Fruit fly (Drosophila melanogaster) whole organism, embryonic: ENCODE data around the gene CG10165.
A peak's percentile ranks its signal among the peaks of the same experiment; 100 is the strongest.

Source experiments
- Abd-B ChIP-seq: fragments of 200-800 bp; sonication (Bioruptor generic); optimal IDR thresholded peaks from 2 replicates; lab custom pipeline; 2018; ENCODE audit warnings: missing biosample characterization, mild to moderate bottlenecking, missing genetic modification characterization, moderate library complexity
- Ada2b ChIP-seq: fragments of 200-800 bp; sonication (Bioruptor generic); IDR thresholded peaks from 2 replicates; pipeline ENCODE4 v1.3.6; 2022; ENCODE audit warnings: missing biosample characterization, missing genetic modification characterization
- CG10462 ChIP-seq: fragments of 200-800 bp; sonication (Bioruptor generic); optimal IDR thresholded peaks from 2 replicates; lab custom pipeline; 2016; ENCODE audit warnings: missing biosample characterization, missing genetic modification characterization
- CG11085 ChIP-seq: fragments of 200-800 bp; sonication (Bioruptor generic); IDR thresholded peaks from 2 replicates; pipeline ENCODE4 v1.3.6; 2022; ENCODE audit warnings: missing biosample characterization, missing genetic modification characterization
- CG12391 ChIP-seq: fragments of 200-800 bp; sonication (Bioruptor generic); optimal IDR thresholded peaks from 3 replicates; lab custom pipeline; 2018; ENCODE audit warnings: missing biosample characterization, mild to moderate bottlenecking, missing genetic modification characterization, moderate library complexity
- CG14441 ChIP-seq: fragments of 200-800 bp; sonication (Bioruptor generic); IDR thresholded peaks from 2 replicates; pipeline ENCODE4 v1.3.6; 2022; ENCODE audit warnings: missing biosample characterization, missing genetic modification characterization
- CG14710 ChIP-seq: fragments of 200-800 bp; sonication (Bioruptor generic); optimal IDR thresholded peaks from 3 replicates; lab custom pipeline; 2019; ENCODE audit warnings: missing biosample characterization, mild to moderate bottlenecking, missing genetic modification characterization, moderate library complexity
- CG1529 ChIP-seq: fragments of 200-800 bp; sonication (Bioruptor generic); optimal IDR thresholded peaks from 3 replicates; lab custom pipeline; 2018; ENCODE audit warnings: missing biosample characterization, missing genetic modification characterization
- CG1602 ChIP-seq: fragments of 200-800 bp; sonication (Bioruptor generic); optimal IDR thresholded peaks from 3 replicates; lab custom pipeline; 2016; ENCODE audit warnings: missing biosample characterization, missing genetic modification characterization
- CG17361 ChIP-seq: fragments of 200-800 bp; sonication (Bioruptor generic); IDR thresholded peaks from 3 replicates; pipeline ENCODE4 v1.3.6; 2022; ENCODE audit warnings: missing biosample characterization, missing genetic modification characterization
- CG2678 ChIP-seq: fragments of 200-800 bp; sonication (Bioruptor generic); optimal IDR thresholded peaks from 3 replicates; lab custom pipeline; 2019; ENCODE audit warnings: missing biosample characterization, mild to moderate bottlenecking, missing genetic modification characterization, moderate library complexity
- CG31224 ChIP-seq: fragments of 200-800 bp; sonication (Bioruptor generic); IDR thresholded peaks from 2 replicates; pipeline ENCODE4 v1.3.6; 2022; ENCODE audit warnings: missing biosample characterization, missing genetic modification characterization
- CG33557 ChIP-seq: fragments of 200-800 bp; sonication (Bioruptor generic); optimal IDR thresholded peaks from 2 replicates; lab custom pipeline; 2019; ENCODE audit warnings: missing biosample characterization, mild to moderate bottlenecking, missing genetic modification characterization, moderate library complexity
- CG3407 ChIP-seq: fragments of 200-800 bp; sonication (Bioruptor generic); optimal IDR thresholded peaks from 2 replicates; lab custom pipeline; 2018; ENCODE audit warnings: missing biosample characterization, mild to moderate bottlenecking, missing genetic modification characterization
- CG5245 ChIP-seq: fragments of 200-800 bp; sonication (Bioruptor generic); optimal IDR thresholded peaks from 3 replicates; lab custom pipeline; 2016; ENCODE audit warnings: missing biosample characterization, missing genetic modification characterization
- CG6654 ChIP-seq: fragments of 200-800 bp; sonication (Bioruptor generic); optimal IDR thresholded peaks from 2 replicates; lab custom pipeline; 2017; ENCODE audit warnings: missing biosample characterization, mild to moderate bottlenecking, missing genetic modification characterization
- CG7928 ChIP-seq: fragments of 200-800 bp; sonication (Bioruptor generic); optimal IDR thresholded peaks from 2 replicates; lab custom pipeline; 2017; ENCODE audit warnings: missing biosample characterization, mild to moderate bottlenecking, missing genetic modification characterization
- CG8089 ChIP-seq: fragments of 200-800 bp; sonication (Bioruptor generic); optimal IDR thresholded peaks from 3 replicates; lab custom pipeline; 2016; ENCODE audit warnings: missing biosample characterization, missing genetic modification characterization
- CG9727 ChIP-seq: fragments of 200-800 bp; sonication (Bioruptor generic); optimal IDR thresholded peaks from 3 replicates; lab custom pipeline; 2017; ENCODE audit warnings: missing biosample characterization, mild to moderate bottlenecking, missing genetic modification characterization
- CG9876 ChIP-seq: fragments of 200-800 bp; sonication (Bioruptor generic); optimal IDR thresholded peaks from 2 replicates; lab custom pipeline; 2016; ENCODE audit warnings: missing biosample characterization, missing genetic modification characterization
- CoRest ChIP-seq: fragments of 200-800 bp; sonication (Bioruptor generic); optimal IDR thresholded peaks from 3 replicates; lab custom pipeline; 2018; ENCODE audit warnings: missing biosample characterization, mild to moderate bottlenecking, missing genetic modification characterization, moderate library complexity
- Deaf1 ChIP-seq: fragments of 200-800 bp; optimal IDR thresholded peaks from 3 replicates; lab custom pipeline; 2019; ENCODE audit warnings: missing biosample characterization, mild to moderate bottlenecking, missing genetic modification characterization, moderate library complexity
- Dll ChIP-seq: fragments of 200-800 bp; sonication (Bioruptor generic); IDR thresholded peaks from 4 replicates; pipeline ENCODE4 v1.3.6; 2022; ENCODE audit warnings: missing biosample characterization, missing genetic modification characterization; ENCODE audit not compliant: partially characterized antibody
- Doc3 ChIP-seq: fragments of 200-800 bp; sonication (Bioruptor generic); IDR thresholded peaks from 3 replicates; pipeline ENCODE4 v1.3.6; 2022; ENCODE audit warnings: missing biosample characterization, missing genetic modification characterization; ENCODE audit not compliant: partially characterized antibody
- Drgx ChIP-seq: fragments of 200-800 bp; sonication (Bioruptor generic); IDR thresholded peaks from 2 replicates; pipeline ENCODE4 v1.3.6; 2022; ENCODE audit warnings: missing biosample characterization, missing genetic modification characterization
- Ets97D ChIP-seq: fragments of 200-800 bp; sonication (Bioruptor generic); optimal IDR thresholded peaks from 3 replicates; lab custom pipeline; 2016; ENCODE audit warnings: missing biosample characterization, missing genetic modification characterization
- Gug ChIP-seq: fragments of 200-800 bp; sonication (Bioruptor generic); IDR thresholded peaks from 4 replicates; pipeline ENCODE4 v1.3.6; 2022; ENCODE audit warnings: missing biosample characterization, missing genetic modification characterization
- Hsf ChIP-seq: fragments of 200-800 bp; sonication (Bioruptor generic); optimal IDR thresholded peaks from 3 replicates; lab custom pipeline; 2016; ENCODE audit warnings: missing biosample characterization, missing genetic modification characterization
- Neu2 ChIP-seq: fragments of 200-800 bp; sonication (Bioruptor generic); optimal IDR thresholded peaks from 3 replicates; lab custom pipeline; 2016; ENCODE audit warnings: missing biosample characterization, missing genetic modification characterization, borderline replicate concordance
- Nf-YA ChIP-seq: fragments of 200-800 bp; sonication (Bioruptor generic); IDR thresholded peaks from 2 replicates; pipeline ENCODE4 v1.3.6; 2022; ENCODE audit warnings: missing biosample characterization, missing genetic modification characterization
- Opbp ChIP-seq: fragments of 200-800 bp; sonication (Bioruptor generic); IDR thresholded peaks from 3 replicates; pipeline ENCODE4 v1.3.6; 2022; ENCODE audit warnings: missing biosample characterization, missing genetic modification characterization; ENCODE audit not compliant: partially characterized antibody
- abd-A ChIP-seq: fragments of 200-800 bp; sonication (Bioruptor generic); optimal IDR thresholded peaks from 3 replicates; lab custom pipeline; 2019; ENCODE audit warnings: missing biosample characterization, mild to moderate bottlenecking, missing genetic modification characterization, moderate library complexity
- cato ChIP-seq: fragments of 200-800 bp; sonication (Bioruptor generic); optimal IDR thresholded peaks from 2 replicates; lab custom pipeline; 2016; ENCODE audit warnings: missing biosample characterization, missing genetic modification characterization, borderline replicate concordance
- chif ChIP-seq, 2 experiments: fragments of 200-800 bp; sonication (Bioruptor generic); optimal IDR thresholded peaks; 3 replicates each; lab custom pipeline; 2016; ENCODE audit warnings: missing biosample characterization in 2 of 2, missing genetic modification characterization in 2 of 2
- fd64A ChIP-seq: fragments of 200-800 bp; sonication (Bioruptor generic); optimal IDR thresholded peaks from 3 replicates; lab custom pipeline; 2018; ENCODE audit warnings: missing biosample characterization, mild to moderate bottlenecking, missing genetic modification characterization
- gfzf ChIP-seq: fragments of 200-800 bp; sonication (Bioruptor generic); optimal IDR thresholded peaks from 2 replicates; lab custom pipeline; 2016; ENCODE audit warnings: missing biosample characterization, mild to moderate bottlenecking, missing genetic modification characterization, moderate library complexity
- hbn ChIP-seq: fragments of 200-800 bp; sonication (Bioruptor generic); IDR thresholded peaks from 2 replicates; pipeline ENCODE4 v1.3.6; 2022; ENCODE audit warnings: missing biosample characterization, missing genetic modification characterization; ENCODE audit not compliant: partially characterized antibody
- insv ChIP-seq, 2 experiments: fragments of 200-800 bp; sonication (Bioruptor generic); optimal IDR thresholded peaks; 3 replicates each; lab custom pipeline; 2016 to 2018; ENCODE audit warnings: missing biosample characterization in 2 of 2, missing genetic modification characterization in 2 of 2
- kni ChIP-seq: fragments of 200-800 bp; sonication (Bioruptor generic); optimal IDR thresholded peaks from 3 replicates; lab custom pipeline; 2017; ENCODE audit warnings: mild to moderate bottlenecking, missing biosample characterization, missing genetic modification reagents, missing genetic modification characterization
- nerfin-1 ChIP-seq: fragments of 200-800 bp; sonication (Bioruptor generic); optimal IDR thresholded peaks from 3 replicates; lab custom pipeline; 2019; ENCODE audit warnings: missing biosample characterization, mild to moderate bottlenecking, missing genetic modification characterization, moderate library complexity
- nmo ChIP-seq: fragments of 200-800 bp; sonication (Bioruptor generic); optimal IDR thresholded peaks from 2 replicates; lab custom pipeline; 2018; ENCODE audit warnings: missing biosample characterization, mild to moderate bottlenecking, missing genetic modification characterization, moderate library complexity
- tin ChIP-seq: fragments of 200-800 bp; sonication (Bioruptor generic); optimal IDR thresholded peaks from 3 replicates; lab custom pipeline; 2016; ENCODE audit warnings: missing biosample characterization, missing genetic modification characterization
- tll ChIP-seq, 2 experiments: fragments of 200-800 bp in 1 of 2; fragments of >200 bp in 1 of 2; sonication (Bioruptor generic) in 1 of 2; optimal IDR thresholded peaks; 2 replicates each; lab custom pipeline; 2017 to 2019; ENCODE audit warnings: missing biosample characterization in 2 of 2, missing genetic modification characterization in 2 of 2, mild to moderate bottlenecking in 1 of 2, moderate library complexity in 1 of 2
- unpg ChIP-seq: fragments of 200-800 bp; sonication (Bioruptor generic); optimal IDR thresholded peaks from 3 replicates; lab custom pipeline; 2018; ENCODE audit warnings: missing biosample characterization, mild to moderate bottlenecking, missing genetic modification characterization, moderate library complexity
- vfl ChIP-seq: fragments of 200-800 bp; sonication (Bioruptor generic); optimal IDR thresholded peaks from 2 replicates; lab custom pipeline; 2016; ENCODE audit warnings: missing biosample characterization, missing genetic modification characterization

Gene CG10165

DNA sequence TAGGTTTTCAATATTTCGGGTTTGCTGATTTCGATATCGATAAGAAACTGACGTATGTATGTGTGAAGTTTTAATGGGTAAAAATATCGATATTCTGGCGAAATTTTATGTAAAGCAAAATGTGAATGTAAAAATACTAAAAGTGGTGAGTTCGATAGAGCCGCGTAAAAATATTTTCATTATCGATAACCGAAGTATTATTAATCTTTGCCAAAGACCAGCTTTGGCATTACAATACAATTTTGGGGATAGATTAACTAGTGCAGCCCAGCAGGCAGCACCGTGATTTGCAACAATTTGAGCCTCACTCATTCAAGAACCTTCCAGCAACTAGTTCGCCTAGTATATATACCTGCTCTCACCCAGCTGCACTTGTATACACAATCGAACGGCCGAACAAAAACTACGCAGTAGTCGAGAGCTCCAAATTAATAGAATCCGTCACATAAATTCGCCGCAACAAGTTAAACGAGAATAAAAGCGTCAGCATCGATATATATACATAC lies 12.2 kb upstream of the CG10165 start (continued):
- TF ChIP-seq Doc3 (GFP tag; lab: Robert Waterston, UW): peak; percentile 85
- peak; percentile 34 for TF ChIP-seq CoRest (tag; lab: Kevin White, UChicago)
- TF ChIP-seq hbn (GFP tag; lab: Robert Waterston, UW): peak; percentile 84
- TF ChIP-seq Dll (GFP tag; lab: Robert Waterston, UW): peak; percentile 90
- peak; percentile 45 for TF ChIP-seq gfzf (GFP tag; lab: Kevin White, UChicago)
- no peak for TF ChIP-seq Gug (GFP tag; lab: Robert Waterston, UW)
- peak; percentile 83; the same call in 2 of the 3 replicates for TF ChIP-seq Opbp (GFP tag; lab: Robert Waterston, UW)
- TF ChIP-seq Neu2: no peak
- TF ChIP-seq cato (GFP tag; lab: Kevin White, UChicago): no peak
- TF ChIP-seq Nf-YA (GFP tag; lab: Robert Waterston, UW): no peak
- peak; percentile 84 for TF ChIP-seq abd-A (tag; lab: Kevin White, UChicago)
- TF ChIP-seq CG14441 (GFP tag; lab: Robert Waterston, UW): no peak
- peak; percentile 30 for TF ChIP-seq CG14710 (tag; lab: Kevin White, UChicago)
- TF ChIP-seq CG8089 (GFP tag; lab: Kevin White, UChicago): no peak
- TF ChIP-seq Abd-B (GFP tag; lab: Kevin White, UChicago): peak; percentile 46
- no peak for TF ChIP-seq CG10462 (GFP tag; lab: Kevin White, UChicago)
- TF ChIP-seq Ets97D: peak; percentile 10
- TF ChIP-seq CG5245 (GFP tag; lab: Kevin White, UChicago): no peak

DNA sequence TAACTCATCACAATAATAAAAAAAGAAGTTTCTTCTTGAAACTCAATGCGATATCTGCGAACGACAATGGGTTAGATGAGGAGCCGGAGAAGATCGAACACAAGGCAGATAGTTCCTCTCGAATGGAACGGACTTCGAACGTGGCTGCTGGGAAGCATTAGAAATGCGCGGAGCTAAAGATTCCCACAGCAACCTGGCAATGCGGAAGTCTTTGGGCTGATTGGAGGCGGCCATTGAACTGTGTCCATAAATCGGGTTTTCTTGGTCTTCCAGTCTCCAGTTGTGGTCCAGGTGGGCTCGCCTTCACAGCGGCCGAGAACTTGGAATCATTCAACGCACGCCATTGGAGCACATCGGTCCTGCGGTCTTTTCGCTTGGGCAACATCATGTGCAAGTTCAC lies 10.2 kb upstream of the CG10165 start, which contains the start of gene CG13081:
TSS of gene CG13081 (plus strand) at position 301 of the 400 bp plus-strand sequence.
- TF ChIP-seq CG2678 (tag; lab: Kevin White, UChicago) (no peak), cato (GFP tag; lab: Kevin White, UChicago) (no peak), Gug (GFP tag; lab: Robert Waterston, UW) (no peak), Deaf1 (no peak), insv (GFP tag; optimal IDR thresholded peaks at IDR 0.05; lab: Kevin White, UChicago) (no peak), fd64A (GFP tag; lab: Kevin White, UChicago) (no peak), vfl (GFP tag; lab: Kevin White, UChicago) (no peak)

DNA sequence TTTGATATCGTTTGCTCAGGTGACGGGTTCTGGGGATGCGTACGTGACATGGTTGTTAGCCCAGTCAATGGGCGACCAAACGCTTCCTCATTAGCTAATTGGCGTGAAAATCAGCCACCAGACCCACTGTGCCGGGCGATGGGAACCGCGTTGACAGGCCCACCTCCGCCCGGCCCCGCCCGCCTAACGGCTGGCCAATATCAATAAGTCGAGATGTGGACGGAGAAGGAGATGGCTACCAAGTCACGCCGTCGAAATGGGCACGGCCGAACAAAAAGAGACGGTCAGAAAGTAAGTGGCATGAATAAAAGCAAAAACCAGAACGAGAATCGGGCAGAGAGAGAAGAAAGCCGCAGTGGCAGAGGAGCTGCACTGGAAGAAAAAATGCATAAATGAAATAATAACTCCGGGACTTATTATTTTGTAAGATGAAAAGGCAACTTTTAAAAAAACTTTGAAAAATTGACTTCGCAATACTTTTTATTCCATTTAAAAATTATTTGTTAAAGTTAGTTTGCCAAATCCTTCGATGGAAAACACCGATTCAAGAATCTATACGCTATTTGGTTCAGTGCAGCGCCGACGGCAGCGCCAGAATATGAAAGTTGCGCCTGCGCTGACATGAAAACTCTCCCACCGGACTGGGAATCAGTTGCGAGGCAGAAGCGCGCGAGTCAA lies 7.8 kb upstream of the CG10165 start, which contains the start of gene CG13082:
TSS of gene CG13082 (plus strand) at position 647 of the 678 bp plus-strand sequence.
- TF ChIP-seq CG9727 (GFP tag; lab: Kevin White, UChicago) (peak; percentile 58), CG6654 (GFP tag; lab: Kevin White, UChicago) (peak; percentile 33), CG3407 (GFP tag; lab: Kevin White, UChicago) (peak; percentile 27), CG9876 (GFP tag; lab: Kevin White, UChicago) (no peak), tll (GFP tag; optimal IDR thresholded peaks at IDR 0.05; lab: Kevin White, UChicago) (no peak), unpg (peak; percentile 63), nmo (GFP tag; lab: Kevin White, UChicago) (peak; percentile 78), CG14710 (tag; lab: Kevin White, UChicago) (peak; percentile 79), tin (peak; percentile 52), CG7928 (no peak), CG1529 (GFP tag; lab: Kevin White, UChicago) (peak; percentile 49), CG31224 (GFP tag; lab: Robert Waterston, UW) (no peak), CG33557 (GFP tag; lab: Kevin White, UChicago) (peak; percentile 57), CG1602 (peak; percentile 24), kni (GFP tag; lab: Kevin White, UChicago) (peak; percentile 73), Drgx (GFP tag; lab: Robert Waterston, UW) (peak; percentile 55), CG12391 (tag; lab: Kevin White, UChicago) (peak; percentile 55), Ada2b (no peak), nerfin-1 (tag; lab: Kevin White, UChicago) (peak; percentile 48), CG17361 (GFP tag; lab: Robert Waterston, UW) (peak; percentile 77), CG11085 (GFP tag; lab: Robert Waterston, UW) (no peak), Hsf (GFP tag; lab: Kevin White, UChicago) (peak; percentile 51), chif (GFP tag; optimal IDR thresholded peaks at IDR 0.05; lab: Kevin White, UChicago) (peak; percentile 39 to 51)
